Fruit fly (Drosophila melanogaster) whole organism, embryonic: ENCODE results near the gene Trm7-34.

Experiments
- Abd-B ChIP-seq: fragments of 200-800 bp; sonication (Bioruptor generic); optimal IDR thresholded peaks from 2 replicates; lab custom pipeline; 2018; ENCODE audit warnings: missing biosample characterization, mild to moderate bottlenecking, missing genetic modification characterization, moderate library complexity
- Blimp-1 ChIP-seq: fragments of 200-800 bp; sonication (Bioruptor generic); optimal IDR thresholded peaks from 3 replicates; lab custom pipeline; 2018; ENCODE audit warnings: missing biosample characterization, missing genetic modification characterization, mild to moderate bottlenecking, moderate library complexity, missing genetic modification reagents
- CG1024 ChIP-seq: fragments of 200-800 bp; sonication (Bioruptor generic); IDR thresholded peaks from 2 replicates; pipeline ENCODE4 v1.3.6; 2022; ENCODE audit warnings: missing biosample characterization, missing genetic modification characterization
- CG10979 ChIP-seq: fragments of 200-800 bp; sonication (Bioruptor generic); optimal IDR thresholded peaks from 2 replicates; lab custom pipeline; 2018; ENCODE audit warnings: missing biosample characterization, mild to moderate bottlenecking, missing genetic modification characterization, moderate library complexity
- CG11247 ChIP-seq: fragments of 200-800 bp; sonication (Bioruptor generic); IDR thresholded peaks from 2 replicates; pipeline ENCODE4 v1.3.6; 2022; ENCODE audit warnings: missing biosample characterization, missing genetic modification characterization
- CG11560 ChIP-seq: fragments of 200-800 bp; sonication (Bioruptor generic); IDR thresholded peaks from 3 replicates; pipeline ENCODE4 v1.3.6; 2022; ENCODE audit warnings: missing biosample characterization, missing genetic modification characterization
- CG11723 ChIP-seq: fragments of 200-800 bp; sonication (Bioruptor generic); optimal IDR thresholded peaks from 2 replicates; lab custom pipeline; 2017; ENCODE audit warnings: missing biosample characterization, mild to moderate bottlenecking, missing genetic modification characterization
- CG12942 ChIP-seq: fragments of 200-800 bp; sonication (Bioruptor generic); optimal IDR thresholded peaks from 3 replicates; lab custom pipeline; 2016; ENCODE audit warnings: missing biosample characterization, missing genetic modification characterization
- CG1603 ChIP-seq: fragments of 200-800 bp; sonication (Bioruptor generic); optimal IDR thresholded peaks from 2 replicates; lab custom pipeline; 2019; ENCODE audit warnings: missing biosample characterization, mild to moderate bottlenecking, missing genetic modification characterization, moderate library complexity
- CG17612 ChIP-seq: fragments of 200-800 bp; sonication (Bioruptor generic); IDR thresholded peaks from 2 replicates; pipeline ENCODE4 v1.3.6; 2022; ENCODE audit warnings: missing biosample characterization, missing genetic modification characterization
- CG34422 ChIP-seq: fragments of 200-800 bp; sonication (Bioruptor generic); IDR thresholded peaks from 3 replicates; pipeline ENCODE4 v1.3.6; 2022; ENCODE audit warnings: missing biosample characterization, missing genetic modification characterization
- CG3726 ChIP-seq: fragments of 200-800 bp; sonication (Bioruptor generic); IDR thresholded peaks from 3 replicates; pipeline ENCODE4, ENCODE4 v1.3.6; 2022; ENCODE audit warnings: missing biosample characterization, missing genetic modification characterization
- CG3838 ChIP-seq: fragments of 200-800 bp; sonication (Bioruptor generic); optimal IDR thresholded peaks from 3 replicates; lab custom pipeline; 2016; ENCODE audit warnings: missing biosample characterization, missing genetic modification characterization
- CG7357 ChIP-seq: fragments of 200-800 bp; sonication (Bioruptor generic); IDR thresholded peaks from 3 replicates; pipeline ENCODE4 v1.3.6; 2022; ENCODE audit warnings: missing biosample characterization, missing genetic modification characterization
- CG8281 ChIP-seq: fragments of 200-800 bp; sonication (Bioruptor generic); optimal IDR thresholded peaks from 2 replicates; lab custom pipeline; 2018; ENCODE audit warnings: missing biosample characterization, mild to moderate bottlenecking, missing genetic modification characterization, moderate library complexity
- CG9797 ChIP-seq: fragments of 200-800 bp; sonication (Bioruptor generic); optimal IDR thresholded peaks from 3 replicates; lab custom pipeline; 2018; ENCODE audit warnings: missing biosample characterization, mild to moderate bottlenecking, missing genetic modification characterization
- Fer3 ChIP-seq: fragments of 200-800 bp; sonication (Bioruptor generic); optimal IDR thresholded peaks from 2 replicates; lab custom pipeline; 2018; ENCODE audit warnings: missing biosample characterization, mild to moderate bottlenecking, missing genetic modification characterization, moderate library complexity
- GATAe ChIP-seq: fragments of 200-800 bp; sonication (Bioruptor generic); conservative IDR thresholded peaks from 2 replicates; pipeline ENCODE4 v1.3.6; 2022; ENCODE audit warnings: missing biosample characterization, missing genetic modification characterization
- Hr51 ChIP-seq, 2 experiments: fragments of 200-800 bp; sonication (Bioruptor generic); optimal IDR thresholded peaks; 2 replicates in 1 of 2; 3 replicates in 1 of 2; lab custom pipeline; 2016 to 2018; ENCODE audit warnings: missing biosample characterization in 2 of 2, missing genetic modification characterization in 2 of 2, mild to moderate bottlenecking in 1 of 2, moderate library complexity in 1 of 2
- Jarid2 ChIP-seq: fragments of 200-800 bp; sonication (Bioruptor generic); optimal IDR thresholded peaks from 3 replicates; lab custom pipeline; 2017; ENCODE audit warnings: mild to moderate bottlenecking, missing biosample characterization, missing genetic modification reagents, missing genetic modification characterization
- PHDP ChIP-seq: fragments of 200-800 bp; sonication (Bioruptor generic); optimal IDR thresholded peaks from 3 replicates; lab custom pipeline; 2018; ENCODE audit warnings: missing biosample characterization, mild to moderate bottlenecking, missing genetic modification characterization, moderate library complexity
- Pdp1 ChIP-seq, 2 experiments: fragments of 200-800 bp; sonication (Bioruptor generic); optimal IDR thresholded peaks; 3 replicates each; lab custom pipeline; 2016; ENCODE audit warnings: missing biosample characterization in 2 of 2, missing genetic modification characterization in 2 of 2, mild to moderate bottlenecking in 1 of 2, moderate library complexity in 1 of 2
- Trl ChIP-seq, 3 experiments: fragments of >200 bp in 2 of 3; fragments of 200-800 bp in 1 of 3; sonication (Bioruptor generic) in 1 of 3; optimal IDR thresholded peaks; 2 replicates in 1 of 3; 3 replicates in 2 of 3; lab custom pipeline; 2016 to 2017; ENCODE audit warnings: missing biosample characterization in 1 of 3, missing genetic modification characterization in 1 of 3
- Vsx1 ChIP-seq: fragments of 200-800 bp; sonication (Bioruptor generic); optimal IDR thresholded peaks from 2 replicates; lab custom pipeline; 2017; ENCODE audit warnings: missing biosample characterization, mild to moderate bottlenecking, missing genetic modification characterization, missing genetic modification reagents
- Xbp1 ChIP-seq: fragments of 200-800 bp; sonication (Bioruptor generic); optimal IDR thresholded peaks from 3 replicates; lab custom pipeline; 2016; ENCODE audit warnings: missing biosample characterization, mild to moderate bottlenecking, missing genetic modification characterization
- abd-A ChIP-seq: fragments of 200-800 bp; sonication (Bioruptor generic); optimal IDR thresholded peaks from 3 replicates; lab custom pipeline; 2019; ENCODE audit warnings: missing biosample characterization, mild to moderate bottlenecking, missing genetic modification characterization, moderate library complexity
- al ChIP-seq: fragments of 200-800 bp; sonication (Bioruptor generic); IDR thresholded peaks from 2 replicates; pipeline ENCODE4 v1.3.6; 2022; ENCODE audit warnings: missing biosample characterization, missing genetic modification characterization
- cad ChIP-seq: fragments of >200 bp; optimal IDR thresholded peaks from 2 replicates; lab custom pipeline; 2017; ENCODE audit warnings: missing biosample characterization, missing genetic modification characterization
- cas ChIP-seq: fragments of 200-800 bp; sonication (Bioruptor generic); IDR thresholded peaks from 2 replicates; pipeline ENCODE4 v1.3.6; 2022; ENCODE audit warnings: missing biosample characterization, missing genetic modification characterization
- crol ChIP-seq: fragments of 200-800 bp; sonication (Bioruptor generic); IDR thresholded peaks from 2 replicates; pipeline ENCODE4 v1.3.6; 2022; ENCODE audit warnings: missing biosample characterization, missing genetic modification characterization
- ems ChIP-seq: fragments of 200-800 bp; sonication (Bioruptor generic); optimal IDR thresholded peaks from 3 replicates; lab custom pipeline; 2016; ENCODE audit warnings: missing biosample characterization, missing genetic modification characterization
- fd96Cb ChIP-seq: fragments of 200-800 bp; sonication (Bioruptor generic); optimal IDR thresholded peaks from 2 replicates; lab custom pipeline; 2018; ENCODE audit warnings: missing biosample characterization, mild to moderate bottlenecking, missing genetic modification characterization, moderate library complexity
- insv ChIP-seq, 2 experiments: fragments of 200-800 bp; sonication (Bioruptor generic); optimal IDR thresholded peaks; 3 replicates each; lab custom pipeline; 2016 to 2018; ENCODE audit warnings: missing biosample characterization in 2 of 2, missing genetic modification characterization in 2 of 2
- kay ChIP-seq: fragments of 200-800 bp; sonication (Bioruptor generic); optimal IDR thresholded peaks from 2 replicates; lab custom pipeline; 2016; ENCODE audit warnings: missing biosample characterization, missing genetic modification characterization
- lilli ChIP-seq: fragments of 200-800 bp; sonication (Bioruptor generic); optimal IDR thresholded peaks from 3 replicates; lab custom pipeline; 2016; ENCODE audit warnings: missing biosample characterization, missing genetic modification characterization
- nerfin-2 ChIP-seq: fragments of 200-800 bp; sonication (Bioruptor generic); IDR thresholded peaks from 2 replicates; pipeline ENCODE4 v1.3.6; 2022; ENCODE audit warnings: missing biosample characterization, missing genetic modification characterization; ENCODE audit not compliant: partially characterized antibody
- onecut ChIP-seq: fragments of 200-800 bp; sonication (Bioruptor generic); IDR thresholded peaks from 2 replicates; pipeline ENCODE4 v1.3.6; 2022; ENCODE audit warnings: missing biosample characterization, missing genetic modification characterization
- pan ChIP-seq, 4 experiments: fragments of >200 bp in 3 of 4; fragments of 200-800 bp in 1 of 4; sonication (Bioruptor generic) in 1 of 4; optimal IDR thresholded peaks in 3 of 4; IDR thresholded peaks in 1 of 4; 2 replicates each; pipeline versions ENCODE4 v1.3.6 to Lab custom; 2017 to 2022; ENCODE audit warnings: missing biosample characterization in 2 of 4, missing genetic modification characterization in 2 of 4, mixed read lengths in 1 of 4
- ranshi ChIP-seq: fragments of 200-800 bp; sonication (Bioruptor generic); IDR thresholded peaks from 2 replicates; pipeline ENCODE4 v1.3.6; 2022; ENCODE audit warnings: missing biosample characterization, missing genetic modification characterization
- sens ChIP-seq: fragments of 200-800 bp; sonication (Bioruptor generic); peaks from one replicate; lab custom pipeline; 2016; ENCODE audit warnings: missing biosample characterization, missing genetic modification characterization
- shn ChIP-seq: fragments of 200-800 bp; sonication (Bioruptor generic); optimal IDR thresholded peaks from 3 replicates; lab custom pipeline; 2016; ENCODE audit warnings: missing biosample characterization, missing genetic modification characterization
- so ChIP-seq: fragments of 200-800 bp; sonication (Bioruptor generic); IDR thresholded peaks from 3 replicates; pipeline ENCODE4 v1.3.6; 2022; ENCODE audit warnings: missing biosample characterization, missing genetic modification characterization
- trem ChIP-seq: fragments of 200-800 bp; optimal IDR thresholded peaks from 3 replicates; lab custom pipeline; 2019; ENCODE audit warnings: missing biosample characterization, mild to moderate bottlenecking, missing genetic modification characterization, moderate library complexity
- ttk ChIP-seq: fragments of 200-800 bp; sonication (Bioruptor generic); IDR thresholded peaks from 2 replicates; pipeline ENCODE4 v2.1.2; 2022; ENCODE audit warnings: missing biosample characterization, missing genetic modification characterization
- unpg ChIP-seq: fragments of 200-800 bp; sonication (Bioruptor generic); optimal IDR thresholded peaks from 3 replicates; lab custom pipeline; 2018; ENCODE audit warnings: missing biosample characterization, mild to moderate bottlenecking, missing genetic modification characterization, moderate library complexity
- wdn ChIP-seq: fragments of 200-800 bp; sonication (Bioruptor generic); IDR thresholded peaks from 2 replicates; pipeline ENCODE4 v1.3.6; 2022; ENCODE audit warnings: missing biosample characterization, missing genetic modification characterization
- zfh2 ChIP-seq: fragments of 200-800 bp; sonication (Bioruptor generic); optimal IDR thresholded peaks from 2 replicates; lab custom pipeline; 2016; ENCODE audit warnings: missing biosample characterization, missing genetic modification characterization

Trm7-34 gene

dm6 chr3R:21096532-21097143 is 37.0 kb downstream of the Trm7-34 start (continued):
- TF ChIP-seq CG34422 (GFP tag; lab: Robert Waterston, UW) (no peak), Abd-B (GFP tag; lab: Kevin White, UChicago) (no peak), CG11247 (GFP tag; lab: Robert Waterston, UW) (no peak), al (GFP tag; lab: Robert Waterston, UW) (no peak), Vsx1 (no peak), CG3726 (GFP tag; lab: Robert Waterston, UW) (no peak), insv (GFP tag; optimal IDR thresholded peaks at IDR 0.05; lab: Kevin White, UChicago) (peak in 1 of 2 experiments; percentile 18), CG7357 (GFP tag; lab: Robert Waterston, UW) (no peak), CG9797 (GFP tag; lab: Kevin White, UChicago) (no peak), CG11560 (no peak), CG1024 (GFP tag; lab: Robert Waterston, UW) (no peak), fd96Cb (tag; lab: Kevin White, UChicago) (no peak), nerfin-2 (GFP tag; lab: Robert Waterston, UW) (no peak), sens (GFP tag; lab: Kevin White, UChicago) (no peak), Jarid2 (GFP tag; lab: Kevin White, UChicago) (no peak), Pdp1 (GFP tag; optimal IDR thresholded peaks at IDR 0.05; lab: Kevin White, UChicago) (no peak), onecut (GFP tag; lab: Robert Waterston, UW) (peak; percentile 87), ttk (GFP tag; lab: Robert Waterston, UW) (no peak), unpg (GFP tag; lab: Kevin White, UChicago) (no peak)

DNA sequence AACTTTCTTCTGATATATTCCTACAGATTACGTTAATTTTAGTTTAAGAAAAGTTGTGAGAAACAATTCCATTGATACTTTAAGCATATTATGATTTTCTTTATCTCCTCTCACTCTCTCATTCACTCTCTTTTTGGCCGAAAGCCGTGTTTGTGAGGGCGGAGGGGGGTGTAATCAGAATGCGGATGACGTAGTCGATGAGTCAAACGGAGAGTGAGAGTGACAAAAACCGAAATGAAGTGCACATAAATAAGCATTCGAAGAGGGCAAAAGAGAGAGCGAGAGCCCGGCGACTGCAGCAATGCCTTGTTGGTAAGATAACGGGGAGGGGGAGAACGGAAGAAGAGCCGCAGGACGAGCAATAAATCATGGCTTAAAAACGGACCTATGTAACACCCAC is 39.4 kb downstream of the Trm7-34 start:
- TF ChIP-seq Blimp-1 (GFP tag; lab: Kevin White, UChicago), result peak; percentile 93
- TF ChIP-seq kay (GFP tag; lab: Kevin White, UChicago), result peak; percentile 33
- TF ChIP-seq Trl (optimal IDR thresholded peaks at IDR 0.05; lab: Kevin White, UChicago), result peak; percentile 5 to 53
- TF ChIP-seq Trl (GFP tag; optimal IDR thresholded peaks at IDR 0.05; lab: Kevin White, UChicago), result no peak
- TF ChIP-seq crol, result peak; percentile 87
- TF ChIP-seq cad (GFP tag; lab: Kevin White, UChicago), result no peak

DNA sequence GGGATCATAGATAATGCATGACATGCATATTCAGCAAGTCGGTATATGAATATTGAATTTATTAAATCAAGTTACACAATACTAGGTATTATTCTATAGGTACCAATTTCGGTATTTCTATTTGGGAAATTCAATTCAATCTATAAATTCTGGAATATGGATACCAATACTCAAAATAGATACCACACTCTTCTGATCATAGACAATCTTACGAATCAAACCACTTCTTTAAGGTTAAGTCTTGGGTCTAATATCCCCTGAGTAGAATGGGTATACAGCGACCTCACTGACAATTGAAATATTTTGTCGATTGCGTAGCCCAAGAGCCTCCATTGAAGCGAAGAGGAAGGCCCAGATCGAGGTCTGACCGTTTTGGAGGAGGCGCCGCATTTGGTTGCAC is 40.9 kb downstream of the Trm7-34 start:
- TF ChIP-seq PHDP (peak; percentile 11), CG11723 (GFP tag; lab: Kevin White, UChicago) (no peak), so (GFP tag; lab: Robert Waterston, UW) (no peak), Xbp1 (peak; percentile 20), shn (GFP tag; lab: Kevin White, UChicago) (no peak), CG17612 (GFP tag; lab: Robert Waterston, UW) (no peak), insv (GFP tag; optimal IDR thresholded peaks at IDR 0.05; lab: Kevin White, UChicago) (no peak), CG8281 (tag; lab: Kevin White, UChicago) (no peak), Fer3 (no peak), unpg (GFP tag; lab: Kevin White, UChicago) (peak; percentile 31), cas (GFP tag; lab: Robert Waterston, UW) (no peak), ranshi (GFP tag; lab: Robert Waterston, UW) (no peak), wdn (GFP tag; lab: Robert Waterston, UW) (no peak), ems (GFP tag; lab: Kevin White, UChicago) (no peak), CG12942 (peak; percentile 10), zfh2 (GFP tag; lab: Kevin White, UChicago) (no peak), CG1603 (tag; lab: Kevin White, UChicago) (peak; percentile 35), trem (tag; lab: Kevin White, UChicago) (no peak), Hr51 (GFP tag; optimal IDR thresholded peaks at IDR 0.05; lab: Kevin White, UChicago) (peak in 1 of 2 experiments; percentile 39), CG10979 (tag; lab: Kevin White, UChicago) (no peak), pan (optimal IDR thresholded peaks at IDR 0.05; lab: Kevin White, UChicago) (no peak), pan (GFP tag; optimal IDR thresholded peaks at IDR 0.05 in 1 of 2, IDR thresholded peaks at IDR 0.05 in 1 of 2) (no peak), GATAe (GFP tag; lab: Robert Waterston, UW) (no peak), abd-A (tag; lab: Kevin White, UChicago) (no peak), CG3838 (GFP tag; lab: Kevin White, UChicago) (no peak), lilli (no peak)
